Worm (Caenorhabditis elegans) whole organism, L4 larva: Measurements from ENCODE around the gene nhr-88.

Experiments
- ama-1 ChIP-seq: fragments of 150-350 bp; optimal IDR thresholded peaks from 2 replicates; lab custom pipeline; 2014; ENCODE audit warnings: inconsistent platforms, mixed read lengths
- egl-43 ChIP-seq: fragments of 200-800 bp; sonication (Bioruptor generic); IDR thresholded peaks from 2 replicates; pipeline ENCODE4 v1.3.6; 2022; ENCODE audit warnings: missing genetic modification reagents, missing genetic modification characterization, missing compliant biosample characterization
- hlh-30 ChIP-seq: sonication (generic microtip); optimal IDR thresholded peaks from 2 replicates; lab custom pipeline; 2017; ENCODE audit warnings: antibody characterized with exemption, mild to moderate bottlenecking, missing genetic modification characterization, missing compliant biosample characterization; ENCODE audit not compliant: insufficient read depth
- lin-39 ChIP-seq: fragments of 150-350 bp; optimal IDR thresholded peaks from 2 replicates; lab custom pipeline; 2014; ENCODE audit warnings: missing biosample characterization, missing genetic modification reagents, missing genetic modification characterization
- mep-1 ChIP-seq: fragments of 150-350 bp; sonication (generic microtip); optimal IDR thresholded peaks from 3 replicates; lab custom pipeline; 2014; ENCODE audit warnings: missing biosample characterization, missing genetic modification characterization
- nhr-25 ChIP-seq: sonication (generic microtip); optimal IDR thresholded peaks from 2 replicates; lab custom pipeline; 2017; ENCODE audit warnings: missing genetic modification characterization, mild to moderate bottlenecking, missing compliant biosample characterization, antibody characterized with exemption, moderate library complexity, borderline replicate concordance; ENCODE audit not compliant: insufficient read depth
- nhr-76 ChIP-seq: fragments of 150-350 bp; optimal IDR thresholded peaks from 2 replicates; lab custom pipeline; 2014; ENCODE audit warnings: missing biosample characterization, missing genetic modification characterization

ce11 chrII:2958308-2958707 lies 18.1 kb upstream of the nhr-88 start, which contains the start of gene srw-60:
- TF ChIP-seq lin-39 (tag; lab: Kevin White, UChicago) = no peak
- TF ChIP-seq ama-1 (lab: Kevin White, UChicago) = no peak
- no peak for TF ChIP-seq nhr-76 (tag; lab: Kevin White, UChicago)
- no peak for TF ChIP-seq egl-43 (GFP tag; lab: Robert Waterston, UW)
- no peak for TF ChIP-seq nhr-25
- TF ChIP-seq mep-1 (tag; lab: Kevin White, UChicago) = no peak
- TF ChIP-seq hlh-30 (tag; lab: Kevin White, UChicago) = no peak
